Worm (Caenorhabditis elegans) whole organism, early embryonic: ENCODE measurements around the gene snt-2.

Source experiments
- B0310.2 ChIP-seq: sonication (generic microtip); optimal IDR thresholded peaks from 2 replicates; lab custom pipeline; 2016; ENCODE audit warnings: mild to moderate bottlenecking, missing genetic modification characterization, missing compliant biosample characterization
- F13C5.2 ChIP-seq: sonication (generic microtip); optimal IDR thresholded peaks from 2 replicates; lab custom pipeline; 2017; ENCODE audit warnings: mild to moderate bottlenecking, missing genetic modification characterization, inconsistent platforms, missing compliant biosample characterization
- aly-1 ChIP-seq: sonication (generic microtip); optimal IDR thresholded peaks from 2 replicates; lab custom pipeline; 2016; ENCODE audit warnings: missing genetic modification characterization, missing compliant biosample characterization
- ama-1 ChIP-seq: fragments of 150-350 bp; optimal IDR thresholded peaks from 2 replicates; lab custom pipeline; 2014
- ceh-13 ChIP-seq: fragments of 200-800 bp; sonication (Bioruptor generic); optimal IDR thresholded peaks from 2 replicates; lab custom pipeline; 2018; ENCODE audit warnings: mild to moderate bottlenecking, missing genetic modification characterization, missing compliant biosample characterization
- ceh-36 ChIP-seq: sonication (generic microtip); optimal IDR thresholded peaks from 2 replicates; lab custom pipeline; 2016; ENCODE audit warnings: missing genetic modification characterization, inconsistent platforms, missing compliant biosample characterization
- ets-7 ChIP-seq: sonication (generic microtip); optimal IDR thresholded peaks from 2 replicates; lab custom pipeline; 2016; ENCODE audit warnings: missing genotype, missing genetic modification characterization, missing compliant biosample characterization
- flt-1 ChIP-seq: fragments of 200-800 bp; sonication (Bioruptor generic); IDR thresholded peaks from 2 replicates; pipeline ENCODE4 v1.3.6; 2022; ENCODE audit warnings: missing genetic modification characterization, missing compliant biosample characterization
- hmbx-1 ChIP-seq: sonication (generic microtip); optimal IDR thresholded peaks from 2 replicates; lab custom pipeline; 2016; ENCODE audit warnings: mild to moderate bottlenecking, missing genetic modification characterization, missing compliant biosample characterization
- hmg-4 ChIP-seq: fragments of 200-800 bp; sonication (Bioruptor generic); optimal IDR thresholded peaks from 2 replicates; lab custom pipeline; 2018; ENCODE audit warnings: mild to moderate bottlenecking, missing genetic modification characterization, missing compliant biosample characterization
- hnd-1 ChIP-seq: sonication (generic microtip); optimal IDR thresholded peaks from 2 replicates; lab custom pipeline; 2016; ENCODE audit warnings: missing genetic modification characterization, missing compliant biosample characterization
- pes-1 ChIP-seq: fragments of 200-800 bp; sonication (Bioruptor generic); IDR thresholded peaks from 2 replicates; pipeline ENCODE4 v1.3.6; 2022; ENCODE audit warnings: missing genetic modification reagents, missing genetic modification characterization, missing compliant biosample characterization
- scrt-1 ChIP-seq: fragments of 200-800 bp; sonication (Bioruptor generic); IDR thresholded peaks from 2 replicates; pipeline ENCODE4 v1.3.6; 2022; ENCODE audit warnings: missing genetic modification characterization, missing compliant biosample characterization
- sea-1 ChIP-seq: fragments of 200-800 bp; sonication (Bioruptor generic); conservative IDR thresholded peaks from 2 replicates; pipeline ENCODE4 v1.3.6; 2022; ENCODE audit warnings: missing genetic modification characterization, missing compliant biosample characterization
- tbx-11 ChIP-seq: fragments of 200-800 bp; sonication (Bioruptor generic); IDR thresholded peaks from 2 replicates; pipeline ENCODE4 v1.3.6; 2022; ENCODE audit warnings: missing genetic modification characterization, missing compliant biosample characterization
- tbx-37 ChIP-seq: fragments of 200-800 bp; sonication (Bioruptor generic); conservative IDR thresholded peaks from 2 replicates; pipeline ENCODE4 v1.3.6; 2022; ENCODE audit warnings: missing genetic modification reagents, missing genetic modification characterization, missing compliant biosample characterization
- tra-4 ChIP-seq: sonication (generic microtip); optimal IDR thresholded peaks from 2 replicates; lab custom pipeline; 2017; ENCODE audit warnings: missing genetic modification characterization, missing compliant biosample characterization

The snt-2 gene

DNA sequence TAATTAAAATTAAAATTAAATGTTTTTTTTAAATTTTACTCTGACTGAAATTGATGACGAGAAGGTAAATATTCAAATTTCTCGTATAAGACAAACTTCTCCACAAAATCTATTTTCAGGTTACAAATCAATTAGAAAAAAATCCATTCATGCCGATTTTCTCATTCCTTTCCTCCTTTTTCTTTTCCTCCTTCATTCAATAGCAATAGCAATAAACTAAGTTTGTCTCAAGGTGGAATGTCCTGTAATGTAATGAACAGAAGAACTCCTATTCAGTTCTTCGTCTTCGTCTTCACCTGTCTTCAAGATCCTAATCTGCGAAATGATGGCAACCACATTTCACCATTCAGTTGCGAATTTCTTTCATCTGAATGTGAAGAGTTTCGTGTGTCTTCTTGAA lies 22.3 kb upstream of the snt-2 start, which contains the start of gene dac-1:
Gene dac-1 (plus strand): TSS at position 301 of the 400 bp plus-strand sequence.
- no peak for TF ChIP-seq sea-1 (GFP tag; lab: Robert Waterston, UW)

DNA sequence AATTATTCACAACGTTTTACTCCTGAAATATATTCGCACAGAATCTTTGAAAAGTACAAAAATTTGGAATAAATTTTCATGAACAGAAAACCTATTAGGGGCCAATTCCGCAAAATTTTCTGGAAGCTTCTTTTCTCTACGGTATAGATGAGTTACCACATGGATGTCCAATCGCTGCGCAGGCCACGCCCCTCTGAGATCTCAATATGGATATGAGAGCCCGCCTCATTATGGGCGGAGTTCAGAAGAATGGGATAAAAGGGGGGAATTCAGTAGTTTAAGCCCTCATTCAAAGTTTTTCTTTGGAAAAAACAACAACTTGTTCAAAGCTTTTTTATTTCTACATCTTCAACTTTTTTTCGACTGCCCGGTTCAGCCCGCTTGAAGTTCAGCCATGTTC lies 18.0 kb upstream of the snt-2 start, which contains the start of gene daf-7:
Gene daf-7 (plus strand): TSS at position 301 of the 400 bp plus-strand sequence.
- TF ChIP-seq aly-1: no peak
- TF ChIP-seq tra-4 (tag; lab: Kevin White, UChicago): no peak
- TF ChIP-seq hnd-1: no peak
- no peak for TF ChIP-seq F13C5.2 (tag; lab: Kevin White, UChicago)
- TF ChIP-seq ceh-36 (tag; lab: Kevin White, UChicago): no peak
- TF ChIP-seq ets-7: no peak
- no peak for TF ChIP-seq ama-1 (lab: Kevin White, UChicago)
- TF ChIP-seq hmbx-1 (tag; lab: Kevin White, UChicago): no peak
- TF ChIP-seq flt-1 (GFP tag; lab: Robert Waterston, UW): no peak
- TF ChIP-seq pes-1 (GFP tag; lab: Robert Waterston, UW): no peak
- no peak for TF ChIP-seq ceh-13
- no peak for TF ChIP-seq hmg-4 (GFP tag; lab: Kevin White, UChicago)
- TF ChIP-seq tbx-37 (GFP tag; lab: Robert Waterston, UW): no peak
- no peak for TF ChIP-seq scrt-1 (GFP tag; lab: Robert Waterston, UW)
- no peak for TF ChIP-seq tbx-11 (GFP tag; lab: Robert Waterston, UW)
- TF ChIP-seq B0310.2 (tag; lab: Kevin White, UChicago): no peak

DNA sequence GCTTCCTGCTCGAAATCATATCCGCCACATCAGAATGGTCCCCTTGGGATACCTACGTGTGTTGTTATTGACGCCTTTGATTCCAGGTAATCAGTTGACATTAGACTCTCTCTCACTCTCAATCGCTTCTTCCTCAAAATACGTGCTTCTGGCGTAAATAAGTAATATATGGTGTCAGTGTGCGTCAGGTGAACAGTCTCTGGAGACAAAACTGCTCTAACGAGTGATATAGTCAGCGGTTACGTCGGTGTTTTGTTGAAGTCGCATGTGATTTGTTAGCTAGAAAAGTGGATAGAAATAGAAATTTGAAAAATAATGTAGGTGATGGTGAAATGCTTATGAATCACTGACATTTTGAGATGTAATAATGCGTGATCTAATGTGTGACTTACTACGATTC lies 8.5 kb upstream of the snt-2 start:
- TF ChIP-seq sea-1 (GFP tag; lab: Robert Waterston, UW) (no peak), hmbx-1 (tag; lab: Kevin White, UChicago) (no peak), ama-1 (lab: Kevin White, UChicago) (no peak), B0310.2 (tag; lab: Kevin White, UChicago) (no peak), F13C5.2 (tag; lab: Kevin White, UChicago) (no peak), ceh-36 (tag; lab: Kevin White, UChicago) (no peak), ets-7 (no peak), hnd-1 (no peak)

DNA sequence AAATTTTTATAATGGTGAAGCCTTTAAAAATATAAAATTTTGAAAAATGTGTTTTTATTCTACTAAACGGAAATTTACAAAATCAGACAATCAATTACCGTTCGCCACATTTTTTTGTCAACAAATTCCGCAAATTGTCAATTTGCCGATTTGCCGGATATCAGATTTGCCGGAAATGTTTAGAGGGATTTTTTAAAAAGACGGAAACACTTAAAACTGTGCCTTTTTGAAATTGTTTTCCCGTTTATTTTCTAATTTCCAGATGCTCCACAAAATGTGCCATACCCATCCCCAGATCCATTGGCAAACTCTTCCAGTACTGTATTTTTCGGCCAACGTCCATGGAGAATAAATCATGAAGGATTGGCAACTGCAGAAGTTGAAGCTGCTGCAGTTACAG lies 4.0 kb upstream of the snt-2 start:
- TF ChIP-seq hnd-1 (no peak), B0310.2 (tag; lab: Kevin White, UChicago) (no peak), tra-4 (tag; lab: Kevin White, UChicago) (no peak), tbx-11 (GFP tag; lab: Robert Waterston, UW) (no peak), aly-1 (no peak), F13C5.2 (tag; lab: Kevin White, UChicago) (no peak), ets-7 (no peak), ceh-13 (no peak), hmbx-1 (tag; lab: Kevin White, UChicago) (no peak), hmg-4 (GFP tag; lab: Kevin White, UChicago) (no peak), flt-1 (GFP tag; lab: Robert Waterston, UW) (no peak), ceh-36 (tag; lab: Kevin White, UChicago) (no peak), ama-1 (lab: Kevin White, UChicago) (no peak), sea-1 (GFP tag; lab: Robert Waterston, UW) (no peak), scrt-1 (GFP tag; lab: Robert Waterston, UW) (no peak), pes-1 (GFP tag; lab: Robert Waterston, UW) (no peak), tbx-37 (GFP tag; lab: Robert Waterston, UW) (no peak)

DNA sequence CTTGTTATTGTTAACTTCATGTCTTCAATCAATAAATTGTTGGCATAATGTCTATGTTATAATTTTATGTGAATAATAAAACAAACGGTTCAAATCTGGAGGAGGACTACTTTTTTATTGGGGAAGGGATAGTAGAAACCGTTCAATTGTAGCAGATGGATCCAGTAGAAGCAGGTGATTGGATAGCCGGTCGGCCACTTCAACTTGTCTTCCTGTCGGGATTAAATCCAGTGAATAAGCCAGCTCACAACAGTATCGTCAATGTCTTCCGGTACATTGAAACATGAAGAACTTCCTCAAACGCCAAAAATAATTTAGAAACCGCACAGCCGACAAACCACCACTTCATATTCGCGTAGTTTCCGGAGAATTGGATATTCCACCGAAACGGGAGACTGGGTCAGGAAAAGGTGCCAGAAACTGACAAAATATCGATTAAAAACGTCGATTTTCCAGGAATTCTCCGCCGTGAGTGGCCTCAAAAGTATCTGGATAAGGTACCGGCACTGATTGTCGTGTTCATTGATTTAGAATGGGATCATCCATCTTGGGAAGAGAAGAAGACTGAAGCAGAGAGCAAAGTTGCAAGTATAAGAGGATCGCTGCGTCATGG lies 1.6 kb upstream of the snt-2 start, which contains the start of gene trpp-11:
Gene trpp-11 (plus strand): TSS at position 153 of the 613 bp plus-strand sequence.
- TF ChIP-seq ceh-13 (no peak), tbx-37 (GFP tag; lab: Robert Waterston, UW) (no peak), scrt-1 (GFP tag; lab: Robert Waterston, UW) (no peak), pes-1 (GFP tag; lab: Robert Waterston, UW) (no peak), hnd-1 (no peak), sea-1 (GFP tag; lab: Robert Waterston, UW) (no peak), hmbx-1 (tag; lab: Kevin White, UChicago) (no peak), ets-7 (no peak), ceh-36 (tag; lab: Kevin White, UChicago) (no peak), ama-1 (lab: Kevin White, UChicago) (no peak), flt-1 (GFP tag; lab: Robert Waterston, UW) (no peak)

DNA sequence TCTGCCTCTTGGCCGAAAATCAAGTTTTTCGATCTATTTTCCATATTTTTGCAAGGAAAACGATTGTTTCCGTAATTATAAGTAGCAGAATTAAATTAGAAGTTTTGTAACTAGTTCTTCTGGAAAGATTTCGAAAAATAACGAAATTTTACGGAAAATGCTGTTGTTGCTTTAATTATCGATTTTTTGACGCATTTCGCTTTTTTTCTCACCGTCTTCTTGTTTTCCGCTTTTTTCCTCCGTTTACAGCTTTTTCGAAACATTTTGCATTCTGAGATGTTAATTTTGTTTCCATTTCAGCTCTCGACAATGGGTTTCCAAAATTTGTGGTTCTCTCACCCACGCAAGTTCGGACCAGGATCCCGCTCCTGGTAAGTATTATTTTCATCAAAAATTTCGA lies 467 bp upstream of the snt-2 start, which contains the start of gene rps-29:
Gene rps-29 (plus strand): TSS at position 301 of the 400 bp plus-strand sequence.
- TF ChIP-seq tbx-11 (GFP tag; lab: Robert Waterston, UW) (no peak), pes-1 (GFP tag; lab: Robert Waterston, UW) (no peak), sea-1 (GFP tag; lab: Robert Waterston, UW) (no peak), flt-1 (GFP tag; lab: Robert Waterston, UW) (no peak), ets-7 (no peak), scrt-1 (GFP tag; lab: Robert Waterston, UW) (no peak), hmbx-1 (tag; lab: Kevin White, UChicago) (no peak), ceh-36 (tag; lab: Kevin White, UChicago) (no peak), B0310.2 (tag; lab: Kevin White, UChicago) (no peak), hmg-4 (GFP tag; lab: Kevin White, UChicago) (no peak), tbx-37 (GFP tag; lab: Robert Waterston, UW) (no peak), tra-4 (tag; lab: Kevin White, UChicago) (no peak), F13C5.2 (tag; lab: Kevin White, UChicago) (no peak), hnd-1 (no peak)

DNA sequence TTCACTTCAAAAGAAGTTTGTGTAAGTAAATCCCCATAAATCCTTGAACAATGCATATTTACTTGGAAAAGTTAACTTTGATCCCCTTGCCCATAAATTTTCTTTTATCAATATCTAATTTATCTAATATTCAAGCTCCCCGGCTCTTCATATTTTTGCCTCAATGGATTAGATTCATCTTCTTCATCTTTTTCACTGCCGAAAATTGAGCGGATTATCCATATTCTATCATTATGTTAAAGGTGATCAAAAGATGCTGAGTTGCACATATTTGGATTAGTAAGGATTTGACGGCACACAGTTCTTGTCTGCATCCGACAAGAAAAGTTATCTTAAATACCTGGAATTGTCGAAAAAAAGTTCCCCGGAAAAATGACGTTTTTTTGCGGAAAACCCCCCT lies 2.9 kb downstream of the snt-2 start:
- TF ChIP-seq flt-1 (GFP tag; lab: Robert Waterston, UW) (no peak), tbx-37 (GFP tag; lab: Robert Waterston, UW) (no peak), hmbx-1 (tag; lab: Kevin White, UChicago) (no peak), tra-4 (tag; lab: Kevin White, UChicago) (no peak), hmg-4 (GFP tag; lab: Kevin White, UChicago) (no peak), hnd-1 (no peak), ceh-36 (tag; lab: Kevin White, UChicago) (no peak), pes-1 (GFP tag; lab: Robert Waterston, UW) (no peak), ama-1 (lab: Kevin White, UChicago) (no peak), ets-7 (no peak), B0310.2 (tag; lab: Kevin White, UChicago) (no peak), sea-1 (GFP tag; lab: Robert Waterston, UW) (no peak), tbx-11 (GFP tag; lab: Robert Waterston, UW) (no peak), scrt-1 (GFP tag; lab: Robert Waterston, UW) (no peak), F13C5.2 (tag; lab: Kevin White, UChicago) (no peak), ceh-13 (no peak), aly-1 (no peak)
